Worm (Caenorhabditis elegans) whole organism, L1 larva: Measurements from ENCODE around the gene smoc-1.

ENCODE experiments used
- C16A3.4 ChIP-seq: fragments of 150-350 bp; optimal IDR thresholded peaks from 2 replicates; lab custom pipeline; 2014; ENCODE audit warnings: missing biosample characterization, missing genetic modification characterization
- F16B12.6 ChIP-seq: fragments of 150-350 bp; optimal IDR thresholded peaks from 2 replicates; lab custom pipeline; 2014; ENCODE audit warnings: missing biosample characterization, missing genetic modification characterization
- Y116A8C.19 ChIP-seq: sonication (generic microtip); optimal IDR thresholded peaks from 2 replicates; lab custom pipeline; 2016; ENCODE audit warnings: missing compliant biosample characterization, missing genetic modification characterization, borderline replicate concordance
- aha-1 ChIP-seq: fragments of 150-350 bp; optimal IDR thresholded peaks from 2 replicates; lab custom pipeline; 2014; ENCODE audit warnings: missing biosample characterization, missing genetic modification characterization
- alr-1 ChIP-seq: fragments of 200-800 bp; sonication (Bioruptor generic); optimal IDR thresholded peaks from 2 replicates; lab custom pipeline; 2018; ENCODE audit warnings: borderline replicate concordance, mild to moderate bottlenecking, missing genetic modification characterization, missing compliant biosample characterization
- ama-1 ChIP-seq: fragments of 150-350 bp; optimal IDR thresholded peaks from 2 replicates; lab custom pipeline; 2014
- blmp-1 ChIP-seq: fragments of 150-350 bp; optimal IDR thresholded peaks from 2 replicates; lab custom pipeline; 2014; ENCODE audit warnings: missing biosample characterization, missing genetic modification characterization
- ceh-63 ChIP-seq: fragments of 200-800 bp; sonication (Bioruptor generic); optimal IDR thresholded peaks from 2 replicates; lab custom pipeline; 2018; ENCODE audit warnings: mild to moderate bottlenecking, missing genetic modification characterization, missing compliant biosample characterization
- ceh-8 ChIP-seq: fragments of 200-800 bp; sonication (Bioruptor generic); optimal IDR thresholded peaks from 2 replicates; lab custom pipeline; 2018; ENCODE audit warnings: mild to moderate bottlenecking, missing genetic modification characterization, moderate library complexity, missing compliant biosample characterization
- ceh-82 ChIP-seq, 3 experiments: fragments of 150-350 bp in 1 of 3; sonication (generic microtip) in 2 of 3; optimal IDR thresholded peaks; 2 replicates each; lab custom pipeline; 2014 to 2017; ENCODE audit warnings: missing biosample characterization in 3 of 3, missing genetic modification characterization in 3 of 3
- efl-1 ChIP-seq, 4 experiments: fragments of 150-350 bp; optimal IDR thresholded peaks in 3 of 4; peaks in 1 of 4; 1 replicate in 1 of 4; 2 replicates in 3 of 4; lab custom pipeline; 2014; ENCODE audit warnings: missing biosample characterization in 2 of 4, missing genetic modification characterization in 2 of 4, missing genetic modification reagents in 2 of 4
- efl-3 ChIP-seq: fragments of 200-800 bp; sonication (Bioruptor generic); optimal IDR thresholded peaks from 2 replicates; lab custom pipeline; 2018; ENCODE audit warnings: mild to moderate bottlenecking, missing genetic modification characterization, missing compliant biosample characterization
- egl-13 ChIP-seq: sonication (generic microtip); optimal IDR thresholded peaks from 2 replicates; lab custom pipeline; 2016; ENCODE audit warnings: missing genotype, missing genetic modification reagents, missing genetic modification characterization, missing compliant biosample characterization
- elt-2 ChIP-seq: sonication (generic microtip); optimal IDR thresholded peaks from 2 replicates; lab custom pipeline; 2016; ENCODE audit warnings: missing genetic modification characterization, mild to moderate bottlenecking, inconsistent platforms, missing compliant biosample characterization, missing genetic modification reagents
- elt-3 ChIP-seq, 6 experiments: fragments of 150-350 bp in 1 of 6; sonication (generic microtip); optimal IDR thresholded peaks; 2 replicates each; lab custom pipeline; 2017 to 2018; ENCODE audit warnings: missing biosample characterization in 6 of 6, missing genetic modification characterization in 6 of 6, inconsistent platforms in 1 of 6
- fkh-8 ChIP-seq: sonication (generic microtip); optimal IDR thresholded peaks from 2 replicates; lab custom pipeline; 2016; ENCODE audit warnings: mild to moderate bottlenecking, missing genetic modification characterization, missing compliant biosample characterization
- grh-1 ChIP-seq: fragments of 200-800 bp; sonication (Bioruptor generic); IDR thresholded peaks from 2 replicates; pipeline ENCODE4 v1.3.6; 2022; ENCODE audit warnings: missing genetic modification reagents, missing genetic modification characterization, missing compliant biosample characterization
- irx-1 ChIP-seq: sonication (generic microtip); optimal IDR thresholded peaks from 2 replicates; lab custom pipeline; 2016; ENCODE audit warnings: missing genetic modification characterization, missing compliant biosample characterization
- jun-1 ChIP-seq: fragments of 150-350 bp; optimal IDR thresholded peaks from 2 replicates; lab custom pipeline; 2014; ENCODE audit warnings: missing biosample characterization, missing genetic modification reagents, missing genetic modification characterization
- lin-14 ChIP-seq: fragments of 200-800 bp; sonication (Bioruptor generic); optimal IDR thresholded peaks from 2 replicates; lab custom pipeline; 2018; ENCODE audit warnings: mild to moderate bottlenecking, missing genetic modification characterization, moderate library complexity, missing compliant biosample characterization
- lin-35 ChIP-seq, 2 experiments: fragments of 150-350 bp; optimal IDR thresholded peaks; 2 replicates each; lab custom pipeline; 2014; ENCODE audit warnings: missing biosample characterization in 2 of 2, missing genetic modification characterization in 2 of 2, missing genetic modification reagents in 2 of 2
- lin-39 ChIP-seq: fragments of 150-350 bp; optimal IDR thresholded peaks from 2 replicates; lab custom pipeline; 2014; ENCODE audit warnings: missing biosample characterization, missing genetic modification reagents, missing genetic modification characterization
- lir-3 ChIP-seq: sonication (generic microtip); optimal IDR thresholded peaks from 2 replicates; lab custom pipeline; 2016; ENCODE audit warnings: mild to moderate bottlenecking, missing genetic modification characterization, moderate library complexity, missing compliant biosample characterization; ENCODE audit not compliant: poor library complexity
- lsy-2 ChIP-seq, 2 experiments: fragments of 150-350 bp; optimal IDR thresholded peaks; 2 replicates each; lab custom pipeline; 2014; ENCODE audit warnings: missing biosample characterization in 2 of 2, missing genetic modification characterization in 2 of 2
- mab-9 ChIP-seq: fragments of 200-800 bp; sonication (Bioruptor generic); IDR thresholded peaks from 2 replicates; pipeline ENCODE4 v1.3.6; 2022; ENCODE audit warnings: missing genetic modification reagents, missing genetic modification characterization, missing compliant biosample characterization
- mdl-1 ChIP-seq, 2 experiments: fragments of 150-350 bp; optimal IDR thresholded peaks; 2 replicates each; lab custom pipeline; 2014 to 2017; ENCODE audit warnings: missing biosample characterization in 2 of 2, missing genetic modification characterization in 2 of 2, inconsistent platforms in 1 of 2
- mef-2 ChIP-seq: fragments of 150-350 bp; optimal IDR thresholded peaks from 2 replicates; lab custom pipeline; 2014; ENCODE audit warnings: missing biosample characterization, missing genetic modification characterization
- mep-1 ChIP-seq: fragments of 150-350 bp; optimal IDR thresholded peaks from 2 replicates; lab custom pipeline; 2014; ENCODE audit warnings: missing biosample characterization, missing genetic modification characterization
- nhr-11 ChIP-seq: fragments of 150-350 bp; optimal IDR thresholded peaks from 2 replicates; lab custom pipeline; 2014; ENCODE audit warnings: missing biosample characterization, missing genetic modification characterization
- nhr-19 ChIP-seq: fragments of 200-800 bp; sonication (Bioruptor generic); conservative IDR thresholded peaks from 2 replicates; pipeline ENCODE4 v1.3.6; 2022; ENCODE audit warnings: missing genetic modification characterization, missing compliant biosample characterization
- nhr-20 ChIP-seq: sonication (generic microtip); optimal IDR thresholded peaks from 2 replicates; lab custom pipeline; 2016; ENCODE audit warnings: mild to moderate bottlenecking, missing genetic modification characterization, missing compliant biosample characterization
- nhr-71 ChIP-seq: sonication (generic microtip); optimal IDR thresholded peaks from 2 replicates; lab custom pipeline; 2016; ENCODE audit warnings: mild to moderate bottlenecking, missing genetic modification characterization, moderate library complexity, missing compliant biosample characterization
- nhr-77 ChIP-seq: fragments of 150-350 bp; optimal IDR thresholded peaks from 2 replicates; lab custom pipeline; 2014; ENCODE audit warnings: missing biosample characterization, missing genetic modification characterization
- nhr-85 ChIP-seq: sonication (generic microtip); peaks from one replicate; lab custom pipeline; 2016; ENCODE audit warnings: missing genetic modification characterization, inconsistent platforms, missing compliant biosample characterization
- nhr-90 ChIP-seq: sonication (generic microtip); optimal IDR thresholded peaks from 2 replicates; lab custom pipeline; 2016; ENCODE audit warnings: mild to moderate bottlenecking, missing genetic modification characterization, missing compliant biosample characterization; ENCODE audit not compliant: poor library complexity
- pag-3 ChIP-seq: sonication (generic microtip); optimal IDR thresholded peaks from 2 replicates; lab custom pipeline; 2017; ENCODE audit warnings: missing genetic modification characterization, mild to moderate bottlenecking, missing compliant biosample characterization, antibody characterized with exemption, borderline replicate concordance; ENCODE audit not compliant: insufficient read depth
- pax-3 ChIP-seq: fragments of 200-800 bp; sonication (Bioruptor generic); optimal IDR thresholded peaks from 2 replicates; lab custom pipeline; 2018; ENCODE audit warnings: mild to moderate bottlenecking, missing genetic modification characterization, moderate library complexity, missing compliant biosample characterization
- snpc-4 ChIP-seq: fragments of 150-350 bp; optimal IDR thresholded peaks from 2 replicates; lab custom pipeline; 2014; ENCODE audit warnings: missing biosample characterization, missing genetic modification characterization
- snu-23 ChIP-seq: sonication (generic microtip); optimal IDR thresholded peaks from 2 replicates; lab custom pipeline; 2016; ENCODE audit warnings: missing genetic modification characterization, missing compliant biosample characterization
- sptf-1 ChIP-seq: fragments of 150-350 bp; optimal IDR thresholded peaks from 2 replicates; lab custom pipeline; 2014; ENCODE audit warnings: missing biosample characterization, missing genetic modification characterization
- tbx-2 ChIP-seq: sonication (generic microtip); optimal IDR thresholded peaks from 2 replicates; lab custom pipeline; 2016; ENCODE audit warnings: missing genetic modification characterization, missing compliant biosample characterization
- tlp-1 ChIP-seq: fragments of 150-350 bp; optimal IDR thresholded peaks from 2 replicates; lab custom pipeline; 2014; ENCODE audit warnings: missing biosample characterization, missing genetic modification characterization
- unc-30 ChIP-seq: sonication (generic microtip); optimal IDR thresholded peaks from 2 replicates; lab custom pipeline; 2017; ENCODE audit warnings: missing biosample characterization, missing genetic modification characterization
- unc-86 ChIP-seq: sonication (generic microtip); optimal IDR thresholded peaks from 2 replicates; lab custom pipeline; 2016; ENCODE audit warnings: missing genetic modification characterization, missing compliant biosample characterization
- unc-98 ChIP-seq: fragments of 200-800 bp; sonication (Bioruptor generic); IDR thresholded peaks from 2 replicates; pipeline ENCODE4 v1.3.6; 2022; ENCODE audit warnings: missing genetic modification characterization, missing compliant biosample characterization
- ztf-4 ChIP-seq: fragments of 150-350 bp; optimal IDR thresholded peaks from 2 replicates; lab custom pipeline; 2014; ENCODE audit warnings: missing biosample characterization, missing genetic modification characterization

smoc-1 gene

ce11 chrV:11787742-11788238 lies 30.3 kb downstream of the smoc-1 start, which contains the start of gene F55A11.8:
F55A11.8 (plus strand) TSS chrV:11788188.
- peak; percentile 23 for TF ChIP-seq nhr-85 (tag; lab: Kevin White, UChicago)
- TF ChIP-seq ama-1: no peak
- TF ChIP-seq, all 84 proteins: peak for 1

- TF ChIP-seq nhr-11 (tag; lab: Kevin White, UChicago) (no peak), unc-86 (no peak), mdl-1 (tag; optimal IDR thresholded peaks at IDR 0.05; lab: Kevin White, UChicago) (no peak), Y116A8C.19 (no peak), lir-3 (no peak), egl-13 (no peak), elt-3 (tag; optimal IDR thresholded peaks at IDR 0.05; lab: Kevin White, UChicago) (no peak), tlp-1 (tag; lab: Kevin White, UChicago) (no peak), mep-1 (tag; lab: Kevin White, UChicago) (no peak), pax-3 (no peak), nhr-20 (no peak), lin-35 (GFP tag; optimal IDR thresholded peaks at IDR 0.05; lab: Kevin White, UChicago) (no peak), jun-1 (no peak), pag-3 (no peak), F16B12.6 (tag; lab: Kevin White, UChicago) (no peak), efl-3 (GFP tag; lab: Kevin White, UChicago) (no peak), lin-39 (tag; lab: Kevin White, UChicago) (no peak), unc-98 (GFP tag; lab: Robert Waterston, UW) (no peak)
Observed at ce11 chrV:11789474-11789873, 32.0 kb downstream of the smoc-1 start, which contains the start of gene D2023.1. D2023.1 (plus strand) TSS chrV:11789550.

- no peak for TF ChIP-seq pag-3
- TF ChIP-seq elt-2 (tag; lab: Kevin White, UChicago): no peak
- TF ChIP-seq C16A3.4 (tag; lab: Kevin White, UChicago): no peak
- no peak for TF ChIP-seq snpc-4 (tag; lab: Kevin White, UChicago)
- no peak for TF ChIP-seq fkh-8 (tag; lab: Kevin White, UChicago)
- no peak for TF ChIP-seq mab-9 (GFP tag; lab: Robert Waterston, UW)
- no peak for TF ChIP-seq ceh-63 (GFP tag; lab: Kevin White, UChicago)
- no peak for TF ChIP-seq nhr-71 (tag; lab: Kevin White, UChicago)
- TF ChIP-seq mef-2 (tag; lab: Kevin White, UChicago): no peak
- TF ChIP-seq sptf-1 (tag; lab: Kevin White, UChicago): no peak
- TF ChIP-seq unc-30 (tag; lab: Kevin White, UChicago): no peak
- no peak for TF ChIP-seq irx-1 (tag; lab: Kevin White, UChicago)
Observed at ce11 chrV:11794172-11794571, 36.7 kb downstream of the smoc-1 start.

- TF ChIP-seq blmp-1 (tag; lab: Kevin White, UChicago): peak; percentile 73
- peak; percentile 32 for TF ChIP-seq snu-23 (GFP tag; lab: Kevin White, UChicago)
- no peak for TF ChIP-seq efl-1 (optimal IDR thresholded peaks at IDR 0.05; lab: Kevin White, UChicago)
- no peak for TF ChIP-seq efl-1 (GFP tag; optimal IDR thresholded peaks at IDR 0.05 in 1 of 2; lab: Kevin White, UChicago)
- no peak for TF ChIP-seq nhr-77 (tag; lab: Kevin White, UChicago)
- TF ChIP-seq nhr-19 (GFP tag; lab: Robert Waterston, UW): peak; percentile 38
- peak; percentile 64 for TF ChIP-seq grh-1
- TF ChIP-seq elt-3 (tag; optimal IDR thresholded peaks at IDR 0.05; lab: Kevin White, UChicago): peak in 2 of 6 experiments; percentile 75 to 87
- TF ChIP-seq lsy-2 (tag; optimal IDR thresholded peaks at IDR 0.05; lab: Kevin White, UChicago): peak in 1 of 2 experiments; percentile 11
- TF ChIP-seq lin-14 (GFP tag; lab: Kevin White, UChicago): peak; percentile 51
- TF ChIP-seq fkh-8 (tag; lab: Kevin White, UChicago): no peak
- peak; percentile 13 for TF ChIP-seq tbx-2
- TF ChIP-seq mdl-1 (tag; optimal IDR thresholded peaks at IDR 0.05; lab: Kevin White, UChicago): peak in 1 of 2 experiments; percentile 29
- TF ChIP-seq aha-1 (tag; lab: Kevin White, UChicago): no peak
- TF ChIP-seq ceh-8 (GFP tag; lab: Kevin White, UChicago): no peak
- TF ChIP-seq ztf-4 (tag; lab: Kevin White, UChicago): no peak
- peak; percentile 4 for TF ChIP-seq C16A3.4 (tag; lab: Kevin White, UChicago)
- TF ChIP-seq nhr-90: peak; percentile 43
- TF ChIP-seq nhr-85 (tag; lab: Kevin White, UChicago): peak; percentile 89
- TF ChIP-seq alr-1: no peak
- TF ChIP-seq ceh-82 (tag; optimal IDR thresholded peaks at IDR 0.05; lab: Kevin White, UChicago): no peak
- peak; percentile 76 for TF ChIP-seq nhr-20
- peak; percentile 68 for TF ChIP-seq nhr-71 (tag; lab: Kevin White, UChicago)
Observed at ce11 chrV:11795352-11795751, 37.9 kb downstream of the smoc-1 start.
